Worm (Caenorhabditis elegans): ENCODE measurements around the gene F35C8.5.

The F35C8.5 gene

ce11 chrX:5387629-5388028, 22.0 kb downstream of the F35C8.5 start:
- TF ChIP-seq dao-5 (tag; optimal IDR thresholded peaks at IDR 0.05) (no peak), him-1 (tag; optimal IDR thresholded peaks at IDR 0.05) (no peak), W03F9.2 (tag; optimal IDR thresholded peaks at IDR 0.05) (no peak)

DNA sequence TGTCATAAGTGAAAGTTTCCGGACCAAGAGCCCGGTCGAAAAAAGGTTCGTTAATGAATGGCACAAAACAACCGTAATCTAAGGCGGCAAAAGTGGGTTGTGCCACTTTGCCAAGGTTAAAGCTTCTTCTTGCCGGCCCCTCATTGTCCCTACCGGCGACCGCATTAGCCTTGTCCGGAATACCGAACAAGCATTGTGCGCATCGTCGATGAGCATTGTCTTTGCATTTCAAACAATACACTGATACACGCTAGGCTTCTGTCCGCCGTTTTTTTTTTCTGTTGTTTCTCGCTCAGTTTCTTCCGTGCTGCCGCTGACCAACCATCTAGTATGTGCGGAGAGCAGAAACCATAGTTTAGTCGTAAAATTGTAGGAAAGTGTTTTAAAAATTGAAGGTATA, 31.7 kb downstream of the F35C8.5 start, which contains the start of gene C03F11.2:
Gene C03F11.2 (minus strand): TSS at position 101 of the 400 bp plus-strand sequence.
- no peak for TF ChIP-seq him-1 (tag; optimal IDR thresholded peaks at IDR 0.05)
- no peak for TF ChIP-seq W03F9.2 (tag; optimal IDR thresholded peaks at IDR 0.05)
- TF ChIP-seq dao-5 (tag; optimal IDR thresholded peaks at IDR 0.05) = no peak

DNA sequence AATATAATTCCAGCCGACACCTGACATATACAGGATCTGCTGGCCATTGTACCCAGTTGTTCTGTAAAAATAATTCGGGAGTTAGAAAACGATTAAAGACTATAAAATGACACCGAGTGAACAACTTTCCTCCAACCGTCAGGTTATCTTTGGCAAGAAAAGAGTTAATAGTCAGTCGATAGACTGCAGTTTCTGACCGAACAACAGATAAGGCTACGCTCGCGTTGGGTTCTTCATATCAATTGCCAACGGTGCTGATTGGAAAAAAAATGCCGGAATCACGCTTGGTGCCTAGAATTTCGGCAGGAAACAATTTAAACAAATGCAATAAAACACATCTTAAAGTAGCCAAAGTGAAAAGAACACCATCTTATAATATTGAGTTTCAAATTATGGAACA, 34.9 kb downstream of the F35C8.5 start, which contains the start of gene scav-1:
Gene scav-1 (minus strand): TSS at position 61 of the 400 bp plus-strand sequence.
- no peak for TF ChIP-seq W03F9.2 (tag; optimal IDR thresholded peaks at IDR 0.05)
- no peak for TF ChIP-seq him-1 (tag; optimal IDR thresholded peaks at IDR 0.05)
- no peak for TF ChIP-seq dao-5 (tag; optimal IDR thresholded peaks at IDR 0.05)

ce11 chrX:5406345-5406744, 40.7 kb downstream of the F35C8.5 start, which contains the start of gene C03F11.4:
Gene C03F11.4 (minus strand): TSS chrX:5406445.
- TF ChIP-seq dao-5 (tag; optimal IDR thresholded peaks at IDR 0.05) (no peak), W03F9.2 (tag; optimal IDR thresholded peaks at IDR 0.05) (no peak), him-1 (tag; optimal IDR thresholded peaks at IDR 0.05) (no peak)

DNA sequence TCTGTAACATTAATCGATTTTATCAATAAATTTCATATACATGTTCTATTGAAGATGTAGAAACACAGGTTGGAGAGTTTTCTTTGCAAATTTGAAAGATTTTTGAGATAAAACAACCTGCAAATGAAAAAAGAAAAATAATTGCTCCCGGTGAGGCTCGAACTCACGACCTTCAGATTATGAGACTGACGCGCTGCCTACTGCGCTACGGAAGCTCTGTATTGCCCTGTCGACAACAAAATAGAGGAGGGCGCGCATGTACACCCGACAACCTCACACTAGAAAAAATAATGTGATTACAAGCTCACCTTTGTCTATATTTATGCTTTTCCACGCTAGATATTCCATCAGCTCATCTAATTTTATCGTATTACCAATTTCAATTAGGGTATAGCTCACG, 41.7 kb downstream of the F35C8.5 start:
- TF ChIP-seq W03F9.2 (tag; optimal IDR thresholded peaks at IDR 0.05) (no peak), him-1 (tag; optimal IDR thresholded peaks at IDR 0.05) (no peak), dao-5 (tag; optimal IDR thresholded peaks at IDR 0.05) (no peak)

ce11 chrX:5413510-5413909, 47.9 kb downstream of the F35C8.5 start, which contains the start of gene pks-1:
Gene pks-1 (plus strand): TSS chrX:5413810.
- TF ChIP-seq W03F9.2 (tag; optimal IDR thresholded peaks at IDR 0.05) = no peak
- TF ChIP-seq him-1 (tag; optimal IDR thresholded peaks at IDR 0.05) = no peak
- TF ChIP-seq dao-5 (tag; optimal IDR thresholded peaks at IDR 0.05) = no peak

DNA sequence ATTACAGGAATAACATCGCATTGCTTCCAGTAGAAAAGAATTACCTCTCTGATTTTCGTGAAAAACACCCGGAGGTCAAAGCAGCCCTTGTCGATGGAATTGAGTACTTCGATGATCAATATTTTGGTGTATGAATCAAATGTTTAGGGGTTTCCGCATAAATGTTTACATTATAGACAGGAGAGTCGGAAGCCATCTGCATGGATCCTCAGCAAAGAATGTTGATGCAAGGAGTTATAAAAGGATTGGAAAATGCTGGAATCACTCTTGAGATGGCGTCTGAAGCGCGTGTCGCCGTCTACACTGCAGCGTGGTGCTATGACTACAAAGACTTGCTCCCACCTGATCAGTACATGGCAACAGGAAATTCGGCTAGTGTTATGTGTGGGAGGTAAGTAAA, 48.6 kb downstream of the F35C8.5 start, which contains the start of gene C41A3.2:
Gene C41A3.2 (minus strand): TSS at position 101 of the 400 bp plus-strand sequence.
- TF ChIP-seq dao-5 (tag; optimal IDR thresholded peaks at IDR 0.05) (no peak), W03F9.2 (tag; optimal IDR thresholded peaks at IDR 0.05) (no peak), him-1 (tag; optimal IDR thresholded peaks at IDR 0.05) (no peak)
